Worm (Caenorhabditis elegans): ENCODE data around the gene C14A11.2.

The C14A11.2 gene

DNA sequence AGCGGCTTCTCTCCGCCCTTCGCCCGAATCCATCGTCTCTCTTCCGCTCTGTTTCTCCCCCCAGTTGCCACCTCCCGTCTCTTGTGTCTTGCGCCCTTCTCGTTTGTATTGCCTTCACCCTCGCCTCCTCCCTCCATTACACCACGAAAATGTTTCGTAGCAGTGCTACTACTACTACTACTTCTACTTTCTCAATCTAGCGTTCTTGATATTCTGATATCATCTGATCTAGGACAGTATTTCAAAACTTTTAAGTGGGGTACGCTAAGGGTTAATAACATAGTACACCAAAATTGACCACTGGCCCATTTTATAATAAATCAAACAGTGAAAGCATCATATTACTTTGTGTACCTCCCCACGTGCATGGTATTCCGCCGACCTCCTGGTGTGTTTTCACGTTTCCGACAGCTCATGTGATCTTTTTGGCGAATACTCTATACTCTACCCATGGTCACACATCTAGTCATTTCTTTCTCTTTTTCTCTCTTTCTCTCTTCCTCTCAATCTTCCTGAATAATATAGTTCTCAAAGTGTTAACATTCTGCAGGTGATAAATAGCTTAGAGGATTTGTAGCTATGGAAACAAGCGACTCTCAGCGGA is at the start of gene C14A11.2:
Gene C14A11.2, plus strand, starts transcription at position 551 of the 604 bp plus-strand sequence.
- TF ChIP-seq aly-1 (tag; optimal IDR thresholded peaks at IDR 0.05) (no peak), F13C5.2 (tag; optimal IDR thresholded peaks at IDR 0.05) (no peak), ets-7 (tag; optimal IDR thresholded peaks at IDR 0.05) (no peak), tbx-11 (GFP tag; IDR thresholded peaks at IDR 0.05) (no peak), flt-1 (GFP tag; IDR thresholded peaks at IDR 0.05) (no peak), B0310.2 (tag; optimal IDR thresholded peaks at IDR 0.05) (no peak)

DNA sequence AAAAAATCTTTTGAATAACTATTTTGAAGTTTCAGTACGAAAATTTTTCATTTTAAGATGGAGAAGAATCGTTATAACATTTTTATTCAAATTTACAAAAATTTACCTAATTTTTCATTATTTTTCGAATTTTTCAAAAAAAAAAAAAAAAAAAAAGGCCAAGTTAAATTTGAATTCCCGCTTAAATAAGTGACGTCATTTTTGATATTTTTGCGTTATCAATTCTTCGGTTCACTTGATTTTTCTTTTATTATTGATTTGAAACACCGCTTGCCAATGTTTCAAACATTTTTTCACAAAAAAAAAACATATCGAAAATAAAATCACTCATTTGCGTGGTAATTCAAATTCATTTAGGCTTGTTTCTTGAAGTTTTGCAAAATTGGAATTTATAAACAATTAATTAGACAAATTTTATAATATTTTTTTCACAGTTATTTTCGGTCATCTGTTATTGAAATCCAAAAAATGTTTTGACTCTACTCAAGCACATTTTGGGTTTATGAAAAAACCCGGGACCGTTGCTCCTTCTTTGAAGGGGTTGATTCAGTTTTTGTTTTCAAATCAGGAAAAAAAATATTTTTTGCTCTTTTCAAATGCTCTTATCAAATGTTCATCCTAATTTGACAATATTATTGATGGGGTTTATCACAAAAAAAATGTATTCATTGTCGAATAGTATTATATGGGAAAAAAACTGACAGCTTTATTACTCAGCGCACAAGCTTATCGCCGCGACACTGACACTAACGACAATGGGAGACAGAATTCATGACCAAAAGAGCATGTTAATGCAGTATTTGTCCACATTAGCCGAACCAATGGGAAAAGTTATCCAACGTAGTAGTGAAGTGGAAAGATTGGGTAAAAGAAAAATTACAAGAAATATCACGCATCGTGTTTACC is 48.6 kb upstream of the C14A11.2 start:
- no peak for TF ChIP-seq hmg-4 (GFP tag; optimal IDR thresholded peaks at IDR 0.05)
- TF ChIP-seq scrt-1 (GFP tag; IDR thresholded peaks at IDR 0.05): no peak
- no peak for TF ChIP-seq tra-4 (tag; optimal IDR thresholded peaks at IDR 0.05)
- no peak for TF ChIP-seq ceh-36 (tag; optimal IDR thresholded peaks at IDR 0.05)
- TF ChIP-seq ceh-13 (GFP tag; optimal IDR thresholded peaks at IDR 0.05): no peak
- TF ChIP-seq aly-1 (tag; optimal IDR thresholded peaks at IDR 0.05): no peak
- TF ChIP-seq flt-1 (GFP tag; IDR thresholded peaks at IDR 0.05): no peak
- no peak for TF ChIP-seq tbx-11 (GFP tag; IDR thresholded peaks at IDR 0.05)
- TF ChIP-seq tbx-37 (GFP tag; conservative IDR thresholded peaks at IDR 0.05): no peak
- TF ChIP-seq hnd-1 (tag; optimal IDR thresholded peaks at IDR 0.05): no peak
- no peak for TF ChIP-seq ama-1 (optimal IDR thresholded peaks at IDR 0.05)
- no peak for TF ChIP-seq hmbx-1 (tag; optimal IDR thresholded peaks at IDR 0.05)
- no peak for TF ChIP-seq sea-1 (GFP tag; conservative IDR thresholded peaks at IDR 0.05)
- no peak for TF ChIP-seq F13C5.2 (tag; optimal IDR thresholded peaks at IDR 0.05)
- no peak for TF ChIP-seq ets-7 (tag; optimal IDR thresholded peaks at IDR 0.05)
- no peak for TF ChIP-seq pes-1 (GFP tag; IDR thresholded peaks at IDR 0.05)

ce11 chrX:2763476-2764268 is 39.2 kb upstream of the C14A11.2 start, which contains the start of gene unc-2:
TSS of gene unc-2 (minus strand) at chrX:2763526.
- TF ChIP-seq ceh-36 (tag; optimal IDR thresholded peaks at IDR 0.05) (no peak), ceh-13 (GFP tag; optimal IDR thresholded peaks at IDR 0.05) (no peak), tbx-11 (GFP tag; IDR thresholded peaks at IDR 0.05) (no peak), sea-1 (GFP tag; conservative IDR thresholded peaks at IDR 0.05) (no peak), B0310.2 (tag; optimal IDR thresholded peaks at IDR 0.05) (no peak), ets-7 (tag; optimal IDR thresholded peaks at IDR 0.05) (no peak), pes-1 (GFP tag; IDR thresholded peaks at IDR 0.05) (no peak), tbx-37 (GFP tag; conservative IDR thresholded peaks at IDR 0.05) (no peak), ama-1 (optimal IDR thresholded peaks at IDR 0.05) (no peak), tra-4 (tag; optimal IDR thresholded peaks at IDR 0.05) (no peak), hnd-1 (tag; optimal IDR thresholded peaks at IDR 0.05) (no peak), scrt-1 (GFP tag; IDR thresholded peaks at IDR 0.05) (no peak), aly-1 (tag; optimal IDR thresholded peaks at IDR 0.05) (no peak), hmg-4 (GFP tag; optimal IDR thresholded peaks at IDR 0.05) (no peak), F13C5.2 (tag; optimal IDR thresholded peaks at IDR 0.05) (no peak), flt-1 (GFP tag; IDR thresholded peaks at IDR 0.05) (no peak), hmbx-1 (tag; optimal IDR thresholded peaks at IDR 0.05) (no peak)

- TF ChIP-seq aly-1 (tag; optimal IDR thresholded peaks at IDR 0.05) (no peak), ets-7 (tag; optimal IDR thresholded peaks at IDR 0.05) (no peak), hmbx-1 (tag; optimal IDR thresholded peaks at IDR 0.05) (no peak)
These were observed 38.6 kb upstream of the C14A11.2 start for ce11 chrX:2764278-2764677.

DNA sequence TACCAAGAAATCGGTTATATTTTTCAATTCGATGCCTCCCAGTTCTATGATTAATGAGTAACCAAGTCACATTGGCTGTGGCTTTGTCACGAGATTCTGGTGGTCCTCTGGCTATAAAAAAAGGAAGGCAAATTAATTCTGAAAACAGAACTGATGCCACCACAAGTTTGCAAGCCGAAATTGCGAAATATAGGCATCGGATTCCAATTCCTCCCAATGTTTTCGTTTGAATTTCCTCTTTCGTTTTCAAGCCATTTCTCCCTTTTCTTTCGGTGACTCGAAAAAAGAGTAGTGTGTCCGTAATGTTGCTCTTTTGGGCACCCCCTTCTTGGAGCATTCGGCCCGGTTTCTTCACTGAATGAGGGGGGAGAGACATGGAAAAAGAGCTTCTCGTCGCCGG is 33.2 kb upstream of the C14A11.2 start, which contains the start of gene F55F1.2:
Gene F55F1.2, minus strand, starts transcription at position 376 of the 400 bp plus-strand sequence.
- no peak for TF ChIP-seq ets-7 (tag; optimal IDR thresholded peaks at IDR 0.05)
- TF ChIP-seq ceh-36 (tag; optimal IDR thresholded peaks at IDR 0.05): no peak
- TF ChIP-seq sea-1 (GFP tag; conservative IDR thresholded peaks at IDR 0.05): no peak
- TF ChIP-seq tbx-11 (GFP tag; IDR thresholded peaks at IDR 0.05): no peak
- no peak for TF ChIP-seq aly-1 (tag; optimal IDR thresholded peaks at IDR 0.05)
- TF ChIP-seq pes-1 (GFP tag; IDR thresholded peaks at IDR 0.05): no peak
- TF ChIP-seq flt-1 (GFP tag; IDR thresholded peaks at IDR 0.05): no peak
- TF ChIP-seq hmbx-1 (tag; optimal IDR thresholded peaks at IDR 0.05): no peak
- TF ChIP-seq ama-1 (optimal IDR thresholded peaks at IDR 0.05): no peak
- no peak for TF ChIP-seq ceh-13 (GFP tag; optimal IDR thresholded peaks at IDR 0.05)
- no peak for TF ChIP-seq scrt-1 (GFP tag; IDR thresholded peaks at IDR 0.05)
- no peak for TF ChIP-seq hnd-1 (tag; optimal IDR thresholded peaks at IDR 0.05)
- no peak for TF ChIP-seq F13C5.2 (tag; optimal IDR thresholded peaks at IDR 0.05)
- TF ChIP-seq hmg-4 (GFP tag; optimal IDR thresholded peaks at IDR 0.05): no peak
- no peak for TF ChIP-seq tra-4 (tag; optimal IDR thresholded peaks at IDR 0.05)
- TF ChIP-seq tbx-37 (GFP tag; conservative IDR thresholded peaks at IDR 0.05): no peak

- no peak for TF ChIP-seq pes-1 (GFP tag; IDR thresholded peaks at IDR 0.05)
- TF ChIP-seq ama-1 (optimal IDR thresholded peaks at IDR 0.05): no peak
- no peak for TF ChIP-seq aly-1 (tag; optimal IDR thresholded peaks at IDR 0.05)
- no peak for TF ChIP-seq tbx-37 (GFP tag; conservative IDR thresholded peaks at IDR 0.05)
- no peak for TF ChIP-seq ceh-13 (GFP tag; optimal IDR thresholded peaks at IDR 0.05)
- TF ChIP-seq F13C5.2 (tag; optimal IDR thresholded peaks at IDR 0.05): no peak
- no peak for TF ChIP-seq ets-7 (tag; optimal IDR thresholded peaks at IDR 0.05)
- TF ChIP-seq ceh-36 (tag; optimal IDR thresholded peaks at IDR 0.05): no peak
- no peak for TF ChIP-seq hmbx-1 (tag; optimal IDR thresholded peaks at IDR 0.05)
- no peak for TF ChIP-seq sea-1 (GFP tag; conservative IDR thresholded peaks at IDR 0.05)
- TF ChIP-seq B0310.2 (tag; optimal IDR thresholded peaks at IDR 0.05): no peak
- no peak for TF ChIP-seq hmg-4 (GFP tag; optimal IDR thresholded peaks at IDR 0.05)
- TF ChIP-seq hnd-1 (tag; optimal IDR thresholded peaks at IDR 0.05): no peak
These were observed 31.2 kb upstream of the C14A11.2 start, which contains the start of gene cgef-1 for ce11 chrX:2771742-2772141. TSS of gene cgef-1 (plus strand) at chrX:2772042.

Measured in whole organism, early embryonic.